Worm (Caenorhabditis elegans): ENCODE results near the gene eff-1.

- TF ChIP-seq ceh-16 (tag; optimal IDR thresholded peaks at IDR 0.05) (no peak), pqm-1 (tag; optimal IDR thresholded peaks at IDR 0.05) (peak; percentile 44), jun-1 (tag; optimal IDR thresholded peaks at IDR 0.05) (peak; percentile 33), nhr-237 (tag; optimal IDR thresholded peaks at IDR 0.05) (no peak), mdl-1 (tag; optimal IDR thresholded peaks at IDR 0.05) (no peak), nhr-76 (tag; optimal IDR thresholded peaks at IDR 0.05) (no peak), pha-4 (tag; optimal IDR thresholded peaks at IDR 0.05) (no peak), nhr-11 (tag; optimal IDR thresholded peaks at IDR 0.05) (no peak), snpc-4 (tag; optimal IDR thresholded peaks at IDR 0.05) (no peak), skn-1 (tag; optimal IDR thresholded peaks at IDR 0.05) (no peak)
Measured at ce11 chrII:8399997-8400396, 53.5 kb downstream of the eff-1 start.
